Worm (Caenorhabditis elegans) whole organism, mixed stage, embryonic: ENCODE data around the gene gpa-7.

ENCODE experiments used
- M03D4.4 ChIP-seq: sonication (generic microtip); optimal IDR thresholded peaks from 2 replicates; lab custom pipeline; 2017; ENCODE audit warnings: mild to moderate bottlenecking, missing genetic modification characterization, missing compliant biosample characterization
- bed-3 ChIP-seq: fragments of 200-800 bp; sonication (Bioruptor generic); optimal IDR thresholded peaks from 3 replicates; lab custom pipeline; 2018; ENCODE audit warnings: mild to moderate bottlenecking, missing genetic modification characterization, moderate library complexity, missing compliant biosample characterization
- blmp-1 ChIP-seq: fragments of 150-350 bp; optimal IDR thresholded peaks from 2 replicates; lab custom pipeline; 2014; ENCODE audit warnings: missing biosample characterization, missing genetic modification characterization
- ceh-39 ChIP-seq: fragments of 150-350 bp; optimal IDR thresholded peaks from 2 replicates; lab custom pipeline; 2014; ENCODE audit warnings: missing biosample characterization, missing genetic modification characterization
- ceh-43 ChIP-seq: fragments of 200-800 bp; sonication (Bioruptor generic); optimal IDR thresholded peaks from 2 replicates; lab custom pipeline; 2018; ENCODE audit warnings: mild to moderate bottlenecking, missing genetic modification characterization, moderate library complexity, missing compliant biosample characterization
- ceh-83 ChIP-seq: fragments of 200-800 bp; sonication (Bioruptor generic); optimal IDR thresholded peaks from 2 replicates; lab custom pipeline; 2018; ENCODE audit warnings: mild to moderate bottlenecking, missing genetic modification characterization, missing compliant biosample characterization
- ces-1 ChIP-seq: fragments of 150-350 bp; optimal IDR thresholded peaks from 2 replicates; lab custom pipeline; 2014; ENCODE audit warnings: missing biosample characterization, missing genetic modification reagents, missing genetic modification characterization
- cnd-1 ChIP-seq: fragments of 200-800 bp; sonication (Bioruptor generic); optimal IDR thresholded peaks from 2 replicates; lab custom pipeline; 2018; ENCODE audit warnings: mild to moderate bottlenecking, missing genetic modification characterization, missing compliant biosample characterization
- drap-1 ChIP-seq: fragments of 200-800 bp; sonication (Bioruptor generic); optimal IDR thresholded peaks from 3 replicates; lab custom pipeline; 2018; ENCODE audit warnings: mild to moderate bottlenecking, missing genetic modification characterization, missing compliant biosample characterization
- elt-1 ChIP-seq: sonication (generic microtip); optimal IDR thresholded peaks from 2 replicates; lab custom pipeline; 2017; ENCODE audit warnings: missing genetic modification characterization, mild to moderate bottlenecking, missing compliant biosample characterization, antibody characterized with exemption, moderate library complexity, borderline replicate concordance; ENCODE audit not compliant: insufficient read depth
- elt-3 ChIP-seq: fragments of 150-350 bp; optimal IDR thresholded peaks from 2 replicates; lab custom pipeline; 2014; ENCODE audit warnings: missing biosample characterization, missing genetic modification characterization
- flh-1 ChIP-seq: fragments of 200-800 bp; sonication (Bioruptor generic); optimal IDR thresholded peaks from 2 replicates; lab custom pipeline; 2018; ENCODE audit warnings: mild to moderate bottlenecking, missing genetic modification characterization, moderate library complexity, missing compliant biosample characterization
- ham-2 ChIP-seq: fragments of 200-800 bp; sonication (Bioruptor generic); optimal IDR thresholded peaks from 2 replicates; lab custom pipeline; 2018; ENCODE audit warnings: mild to moderate bottlenecking, missing genetic modification characterization, missing compliant biosample characterization
- hlh-1 ChIP-seq: fragments of 150-350 bp; optimal IDR thresholded peaks from 2 replicates; lab custom pipeline; 2014; ENCODE audit warnings: missing biosample characterization, missing genetic modification reagents, missing genetic modification characterization
- lin-13 ChIP-seq: fragments of 150-350 bp; optimal IDR thresholded peaks from 2 replicates; lab custom pipeline; 2014; ENCODE audit warnings: missing biosample characterization, missing genetic modification characterization
- lin-32 ChIP-seq: fragments of 200-800 bp; sonication (Bioruptor generic); optimal IDR thresholded peaks from 2 replicates; lab custom pipeline; 2018; ENCODE audit warnings: mild to moderate bottlenecking, missing genetic modification characterization, missing compliant biosample characterization
- lsy-2 ChIP-seq: fragments of 150-350 bp; optimal IDR thresholded peaks from 2 replicates; lab custom pipeline; 2014; ENCODE audit warnings: missing biosample characterization, missing genetic modification characterization
- mab-5 ChIP-seq: fragments of 150-350 bp; optimal IDR thresholded peaks from 2 replicates; lab custom pipeline; 2014; ENCODE audit warnings: missing biosample characterization, missing genetic modification characterization
- mep-1 ChIP-seq: fragments of 150-350 bp; optimal IDR thresholded peaks from 2 replicates; lab custom pipeline; 2017; ENCODE audit warnings: missing biosample characterization, missing genetic modification reagents, missing genetic modification characterization, inconsistent platforms
- mls-2 ChIP-seq: sonication (generic microtip); optimal IDR thresholded peaks from 2 replicates; lab custom pipeline; 2016; ENCODE audit warnings: mild to moderate bottlenecking, missing genetic modification characterization, moderate library complexity, missing compliant biosample characterization
- nhr-12 ChIP-seq: fragments of 150-350 bp; optimal IDR thresholded peaks from 2 replicates; lab custom pipeline; 2014; ENCODE audit warnings: missing biosample characterization, missing genetic modification characterization
- nhr-2 ChIP-seq: fragments of 150-350 bp; optimal IDR thresholded peaks from 2 replicates; lab custom pipeline; 2014; ENCODE audit warnings: missing biosample characterization, missing genetic modification characterization
- nhr-237 ChIP-seq: fragments of 150-350 bp; optimal IDR thresholded peaks from 2 replicates; lab custom pipeline; 2014; ENCODE audit warnings: missing biosample characterization, missing genetic modification characterization
- nhr-28 ChIP-seq: fragments of 150-350 bp; optimal IDR thresholded peaks from 2 replicates; lab custom pipeline; 2014; ENCODE audit warnings: missing biosample characterization, missing genetic modification characterization
- nhr-76 ChIP-seq: sonication (generic microtip); optimal IDR thresholded peaks from 2 replicates; lab custom pipeline; 2017; ENCODE audit warnings: missing biosample characterization, missing genetic modification characterization
- pha-4 ChIP-seq: fragments of 150-350 bp; optimal IDR thresholded peaks from 2 replicates; lab custom pipeline; 2018; ENCODE audit warnings: missing biosample characterization, missing genetic modification reagents, missing genetic modification characterization
- sem-2 ChIP-seq: fragments of 200-800 bp; sonication (Bioruptor generic); optimal IDR thresholded peaks from 2 replicates; lab custom pipeline; 2018; ENCODE audit warnings: mild to moderate bottlenecking, missing genetic modification characterization, missing compliant biosample characterization
- snpc-4 ChIP-seq: fragments of 150-350 bp; optimal IDR thresholded peaks from 2 replicates; lab custom pipeline; 2014; ENCODE audit warnings: missing biosample characterization, missing genetic modification characterization
- sptf-1 ChIP-seq: sonication (generic microtip); optimal IDR thresholded peaks from 2 replicates; lab custom pipeline; 2017; ENCODE audit warnings: mild to moderate bottlenecking, missing genetic modification characterization, moderate library complexity, missing compliant biosample characterization
- tbx-8 ChIP-seq: fragments of 200-800 bp; sonication (Bioruptor generic); optimal IDR thresholded peaks from 2 replicates; lab custom pipeline; 2018; ENCODE audit warnings: mild to moderate bottlenecking, missing genetic modification characterization, moderate library complexity, missing compliant biosample characterization
- unc-120 ChIP-seq: sonication (generic microtip); optimal IDR thresholded peaks from 2 replicates; lab custom pipeline; 2017; ENCODE audit warnings: missing genetic modification characterization, missing compliant biosample characterization; ENCODE audit not compliant: poor library complexity, severe bottlenecking
- unc-39 ChIP-seq: fragments of 150-350 bp; optimal IDR thresholded peaks from 2 replicates; lab custom pipeline; 2014; ENCODE audit warnings: missing biosample characterization, missing genetic modification characterization
- unc-62 ChIP-seq: fragments of 150-350 bp; optimal IDR thresholded peaks from 2 replicates; lab custom pipeline; 2014; ENCODE audit warnings: missing biosample characterization, missing genetic modification reagents, missing genetic modification characterization
- zip-8 ChIP-seq: fragments of 150-350 bp; optimal IDR thresholded peaks from 2 replicates; lab custom pipeline; 2014; ENCODE audit warnings: missing biosample characterization, missing genetic modification characterization
- ztf-11 ChIP-seq: fragments of 150-350 bp; optimal IDR thresholded peaks from 2 replicates; lab custom pipeline; 2014; ENCODE audit warnings: missing biosample characterization, missing genetic modification characterization

The gpa-7 gene

DNA sequence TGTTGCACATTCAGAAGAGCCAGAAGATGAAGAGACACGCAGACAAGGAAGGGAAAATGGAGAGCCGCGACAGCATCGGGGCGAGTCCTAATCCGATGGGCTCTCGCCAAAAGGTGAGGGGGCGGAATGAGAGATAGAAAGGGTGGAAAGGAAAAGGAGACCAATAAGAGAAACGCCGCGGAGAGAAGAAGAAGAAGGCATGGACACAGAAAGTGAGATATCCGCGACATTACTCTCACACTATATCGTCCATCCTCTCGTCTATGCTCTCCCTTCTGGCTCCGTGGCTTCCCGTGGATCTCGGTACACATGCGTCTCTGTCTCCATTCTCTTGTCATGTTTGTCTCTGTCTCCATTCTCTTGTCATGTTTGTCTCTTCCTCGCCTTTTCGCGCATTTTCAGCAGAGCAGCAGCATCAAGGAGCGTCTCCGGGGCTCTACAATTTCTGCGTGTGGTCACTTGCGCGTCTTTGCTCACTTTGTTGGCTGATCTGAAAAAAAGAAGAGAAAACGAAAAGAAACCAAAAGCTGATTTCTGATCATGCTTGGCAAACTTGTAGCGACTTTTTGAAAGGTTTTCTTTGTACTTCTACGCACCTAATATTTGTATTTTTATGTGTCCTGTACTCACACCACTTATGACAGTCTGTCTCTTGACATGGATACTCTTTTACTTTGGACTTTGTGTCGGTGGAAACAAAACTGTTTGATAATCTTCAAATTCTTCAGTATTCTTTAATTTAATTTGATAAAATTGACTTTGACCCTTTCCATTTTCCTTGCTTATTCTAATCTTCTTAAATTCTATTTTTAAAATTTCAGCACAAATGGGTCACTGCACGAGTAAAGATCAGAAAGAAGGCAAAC, at the start of gene gpa-7:
TSS of gene gpa-7 (plus strand) at position 816 of the 866 bp plus-strand sequence.
- TF ChIP-seq nhr-237 (tag; lab: Kevin White, UChicago) (no peak), pha-4 (tag; lab: Kevin White, UChicago) (peak; percentile 14), nhr-2 (tag; lab: Kevin White, UChicago) (no peak), M03D4.4 (no peak), sem-2 (GFP tag; lab: Kevin White, UChicago) (no peak), mls-2 (tag; lab: Kevin White, UChicago) (peak; percentile 67), nhr-12 (tag; lab: Kevin White, UChicago) (no peak), lin-32 (GFP tag; lab: Kevin White, UChicago) (no peak), nhr-28 (tag; lab: Kevin White, UChicago) (no peak), snpc-4 (no peak), ham-2 (GFP tag; lab: Kevin White, UChicago) (peak; percentile 53), lin-13 (tag; lab: Kevin White, UChicago) (peak; percentile 29), nhr-76 (no peak), bed-3 (GFP tag; lab: Kevin White, UChicago) (no peak), blmp-1 (peak; percentile 71), ceh-83 (no peak), cnd-1 (tag; lab: Kevin White, UChicago) (peak; percentile 8), elt-1 (tag; lab: Kevin White, UChicago) (no peak), ceh-43 (GFP tag; lab: Kevin White, UChicago) (no peak), ztf-11 (tag; lab: Kevin White, UChicago) (no peak), mep-1 (tag; lab: Kevin White, UChicago) (peak; percentile 42), unc-120 (tag; lab: Kevin White, UChicago) (peak; percentile 92), zip-8 (tag; lab: Kevin White, UChicago) (no peak), unc-39 (tag; lab: Kevin White, UChicago) (no peak), drap-1 (GFP tag; lab: Kevin White, UChicago) (peak; percentile 10), ces-1 (GFP tag; lab: Kevin White, UChicago) (peak; percentile 83), elt-3 (tag; lab: Kevin White, UChicago) (no peak), unc-62 (peak; percentile 52), flh-1 (GFP tag; lab: Kevin White, UChicago) (no peak), tbx-8 (GFP tag; lab: Kevin White, UChicago) (no peak), hlh-1 (no peak), mab-5 (tag; lab: Kevin White, UChicago) (no peak), ceh-39 (tag; lab: Kevin White, UChicago) (no peak), sptf-1 (tag; lab: Kevin White, UChicago) (peak; percentile 42), lsy-2 (tag; lab: Kevin White, UChicago) (no peak)
- TF ChIP-seq, all 35 proteins: peak for 12

DNA sequence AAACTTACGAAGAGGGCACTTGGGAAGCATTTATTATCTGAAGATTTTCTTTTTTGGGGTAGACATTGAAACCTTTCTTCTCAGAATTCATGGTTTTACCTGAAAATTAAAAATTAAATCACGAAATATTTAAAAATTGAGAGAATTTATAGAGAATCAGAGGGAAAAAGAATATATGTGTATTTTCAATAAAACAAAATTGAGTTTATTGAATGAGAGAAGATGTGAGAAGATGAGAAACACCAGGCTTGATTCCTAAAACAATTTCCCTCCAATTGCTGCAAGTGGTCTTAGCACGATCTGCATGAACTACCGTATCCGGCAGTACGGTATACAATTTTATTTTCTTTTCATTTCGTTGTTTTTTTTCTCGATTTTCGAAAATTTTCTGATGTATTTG, 46.7 kb upstream of the gpa-7 start, which contains the start of gene R11A8.1:
TSS of gene R11A8.1 (minus strand) at position 101 of the 400 bp plus-strand sequence.
- TF ChIP-seq ceh-43 (GFP tag; lab: Kevin White, UChicago) (no peak), nhr-28 (tag; lab: Kevin White, UChicago) (no peak), nhr-2 (tag; lab: Kevin White, UChicago) (no peak), lin-32 (GFP tag; lab: Kevin White, UChicago) (no peak), ham-2 (GFP tag; lab: Kevin White, UChicago) (no peak), hlh-1 (no peak), ztf-11 (tag; lab: Kevin White, UChicago) (no peak), tbx-8 (GFP tag; lab: Kevin White, UChicago) (no peak), zip-8 (tag; lab: Kevin White, UChicago) (no peak), blmp-1 (no peak), nhr-237 (tag; lab: Kevin White, UChicago) (no peak), M03D4.4 (no peak), snpc-4 (no peak), unc-120 (tag; lab: Kevin White, UChicago) (no peak), lsy-2 (tag; lab: Kevin White, UChicago) (no peak), sptf-1 (tag; lab: Kevin White, UChicago) (no peak), unc-39 (tag; lab: Kevin White, UChicago) (no peak), elt-3 (tag; lab: Kevin White, UChicago) (no peak), elt-1 (tag; lab: Kevin White, UChicago) (no peak), flh-1 (GFP tag; lab: Kevin White, UChicago) (no peak)
